Worm (Caenorhabditis elegans) whole organism, L1 larva: ENCODE measurements around the gene C04C11.25.
"Not testable (repeated sequence)": the region's sequence is repeated elsewhere in the genome, so short reads cannot be mapped to it uniquely, and the experiment has no call there.

Experiments used
- ama-1 ChIP-seq: fragments of 150-350 bp; optimal IDR thresholded peaks from 2 replicates; lab custom pipeline; 2014
- hpl-2 ChIP-seq: fragments of 150-350 bp; optimal IDR thresholded peaks from 2 replicates; lab custom pipeline; 2014; ENCODE audit warnings: missing biosample characterization, missing genetic modification reagents, missing genetic modification characterization
- nhr-71 ChIP-seq: sonication (generic microtip); optimal IDR thresholded peaks from 2 replicates; lab custom pipeline; 2016; ENCODE audit warnings: mild to moderate bottlenecking, missing genetic modification characterization, moderate library complexity, missing compliant biosample characterization
- nhr-76 ChIP-seq: sonication (generic microtip); optimal IDR thresholded peaks from 2 replicates; lab custom pipeline; 2017; ENCODE audit warnings: missing biosample characterization, missing genetic modification characterization
- pqm-1 ChIP-seq: sonication (generic microtip); optimal IDR thresholded peaks from 3 replicates; lab custom pipeline; 2017; ENCODE audit warnings: missing biosample characterization, missing genetic modification characterization
- zag-1 ChIP-seq: fragments of 150-350 bp; optimal IDR thresholded peaks from 2 replicates; lab custom pipeline; 2014; ENCODE audit warnings: missing biosample characterization, missing genetic modification characterization

- not testable (repeated sequence) for TF ChIP-seq ama-1 (lab: Kevin White, UChicago); pqm-1 (tag; lab: Kevin White, UChicago); hpl-2; nhr-76 (tag; lab: Kevin White, UChicago); nhr-71 (tag; lab: Kevin White, UChicago); zag-1 (tag; lab: Kevin White, UChicago)
Measured at ce11 chrX:13973086-13973485, 42.2 kb downstream of the C04C11.25 start.
